Fruit fly (Drosophila melanogaster): ENCODE measurements around the gene Prx6a.
A peak's percentile ranks its signal among the peaks of the same experiment; 100 is the strongest.

Gene Prx6a

dm6 chr2L:2855773-2856615 is 22.0 kb downstream of the Prx6a start, which contains the start of the genes CG3104 and RpS21 (continued):
- TF ChIP-seq Dad (GFP tag; optimal IDR thresholded peaks at IDR 0.05), result peak; percentile 77
- peak; percentile 7 for TF ChIP-seq CG15479 (GFP tag; optimal IDR thresholded peaks at IDR 0.05)
- no peak for TF ChIP-seq jigr1 (GFP tag; IDR thresholded peaks at IDR 0.05)
- TF ChIP-seq Ets65A (GFP tag), result peak; percentile 99
- TF ChIP-seq z (GFP tag; IDR thresholded peaks at IDR 0.05), result no peak
- TF ChIP-seq CG6813 (GFP tag; optimal IDR thresholded peaks at IDR 0.05), result peak; percentile 67
- peak; percentile 71 for TF ChIP-seq tx (GFP tag; optimal IDR thresholded peaks at IDR 0.05)
- TF ChIP-seq Taf1 (GFP tag; IDR thresholded peaks at IDR 0.05), result peak; percentile 78
- TF ChIP-seq CG14441 (GFP tag; IDR thresholded peaks at IDR 0.05), result peak; percentile 88
- TF ChIP-seq CG6654 (GFP tag; optimal IDR thresholded peaks at IDR 0.05), result peak; percentile 60
- peak; percentile 88 for TF ChIP-seq Antp (GFP tag; optimal IDR thresholded peaks at IDR 0.05)
- no peak for TF ChIP-seq fru (optimal IDR thresholded peaks at IDR 0.05)
- TF ChIP-seq CG8478 (optimal IDR thresholded peaks at IDR 0.05), result no peak
- TF ChIP-seq Usf (GFP tag; optimal IDR thresholded peaks at IDR 0.05), result peak; percentile 85
- peak; percentile 88 for TF ChIP-seq HLH54F (GFP tag; optimal IDR thresholded peaks at IDR 0.05)
- TF ChIP-seq Lpt (GFP tag; optimal IDR thresholded peaks at IDR 0.05), result no peak
- TF ChIP-seq CG4820 (GFP tag; optimal IDR thresholded peaks at IDR 0.05), result peak; percentile 72
- peak; percentile 89 for TF ChIP-seq H2.0 (GFP tag; IDR thresholded peaks at IDR 0.05)
- peak; percentile 47; the same call in 1 of the 3 replicates for TF ChIP-seq knrl (GFP tag; IDR thresholded peaks at IDR 0.05; ENCODE audit: partially characterized antibody)
- peak; percentile 60 for TF ChIP-seq CG30020 (tag; optimal IDR thresholded peaks at IDR 0.05)
- TF ChIP-seq CG8290 (GFP tag; optimal IDR thresholded peaks at IDR 0.05), result peak; percentile 86
- TF ChIP-seq CG8290 (tag; optimal IDR thresholded peaks at IDR 0.05), result peak; percentile 85 to 92
- peak; percentile 71 for TF ChIP-seq ems (GFP tag; optimal IDR thresholded peaks at IDR 0.05)
- peak; percentile 90 for TF ChIP-seq Rx (GFP tag; IDR thresholded peaks at IDR 0.05)
- peak; percentile 78 for TF ChIP-seq ara (GFP tag; IDR thresholded peaks at IDR 0.05)
- peak; percentile 85 for TF ChIP-seq CG30403 (GFP tag; optimal IDR thresholded peaks at IDR 0.05)
- TF ChIP-seq lab (GFP tag; optimal IDR thresholded peaks at IDR 0.05), result peak; percentile 95
- TF ChIP-seq CG4404 (GFP tag; IDR thresholded peaks at IDR 0.05), result peak; percentile 59; the same call in 1 of the 2 replicates
- peak; percentile 96 for TF ChIP-seq CG7987 (GFP tag; optimal IDR thresholded peaks at IDR 0.05)
- TF ChIP-seq CG15073 (GFP tag; optimal IDR thresholded peaks at IDR 0.05), result no peak
- peak; percentile 72 for TF ChIP-seq CG1602 (GFP tag; optimal IDR thresholded peaks at IDR 0.05)
- peak; percentile 80 for TF ChIP-seq Dp (GFP tag; optimal IDR thresholded peaks at IDR 0.05)
- TF ChIP-seq ro (GFP tag; IDR thresholded peaks at IDR 0.05), result peak; percentile 76
- peak; percentile 75 for TF ChIP-seq Oaz (GFP tag; IDR thresholded peaks at IDR 0.05)
- TF ChIP-seq Hmr (GFP tag; optimal IDR thresholded peaks at IDR 0.05), result peak; percentile 96
- TF ChIP-seq Spps (tag; optimal IDR thresholded peaks at IDR 0.05), result peak; percentile 48
- peak; percentile 90 for TF ChIP-seq sisA (GFP tag; IDR thresholded peaks at IDR 0.05)
- peak; percentile 62 for TF ChIP-seq CG6689 (GFP tag; IDR thresholded peaks at IDR 0.05)
- TF ChIP-seq Abd-B (GFP tag; optimal IDR thresholded peaks at IDR 0.05), result peak; percentile 26
- peak; percentile 55 for TF ChIP-seq CG8388 (GFP tag; optimal IDR thresholded peaks at IDR 0.05)
- peak; percentile 50 for TF ChIP-seq zf30C (GFP tag; optimal IDR thresholded peaks at IDR 0.05)
- TF ChIP-seq ftz-f1 (GFP tag; optimal IDR thresholded peaks at IDR 0.05), result peak; percentile 35
- peak; percentile 55 for TF ChIP-seq fd64A (GFP tag; optimal IDR thresholded peaks at IDR 0.05)
- no peak for TF ChIP-seq Trl (optimal IDR thresholded peaks at IDR 0.05)
- peak; percentile 93 for TF ChIP-seq Trl (GFP tag; optimal IDR thresholded peaks at IDR 0.05)
- TF ChIP-seq dimm (GFP tag; IDR thresholded peaks at IDR 0.05), result peak; percentile 66
- peak; percentile 30 for TF ChIP-seq Sry-β (GFP tag; optimal IDR thresholded peaks at IDR 0.05)
- peak; percentile 4 for TF ChIP-seq gcm (GFP tag; optimal IDR thresholded peaks at IDR 0.05)
- TF ChIP-seq CG2889 (GFP tag; IDR thresholded peaks at IDR 0.05), result peak; percentile 77
- TF ChIP-seq crp (GFP tag; optimal IDR thresholded peaks at IDR 0.05), result peak; percentile 2 to 80
- peak; percentile 83 for TF ChIP-seq ewg (GFP tag; optimal IDR thresholded peaks at IDR 0.05)
